Worm (Caenorhabditis elegans) whole organism, L4 larva: ENCODE data around the gene srv-13.

Experiments used
- aly-2 ChIP-seq: sonication (generic microtip); optimal IDR thresholded peaks from 2 replicates; lab custom pipeline; 2018; ENCODE audit warnings: missing biosample characterization, missing genetic modification characterization
- lin-1 ChIP-seq: fragments of 200-800 bp; sonication (Bioruptor generic); IDR thresholded peaks from 2 replicates; pipeline ENCODE4 v1.3.6; 2022; ENCODE audit warnings: missing genetic modification reagents, missing genetic modification characterization, missing compliant biosample characterization
- pha-4 ChIP-seq, 2 experiments: fragments of 150-350 bp in 1 of 2; fragments of 200-800 bp in 1 of 2; sonication (Bioruptor generic) in 1 of 2; IDR thresholded peaks in 1 of 2; optimal IDR thresholded peaks in 1 of 2; 2 replicates each; pipeline versions ENCODE4 v1.3.6 to Lab custom; 2014 to 2022; ENCODE audit warnings: missing genetic modification characterization in 2 of 2, missing genetic modification reagents in 2 of 2, missing biosample characterization in 1 of 2, missing compliant biosample characterization in 1 of 2
- snpc-1.2 ChIP-seq: fragments of 200-800 bp; sonication (Bioruptor generic); IDR thresholded peaks from 2 replicates; pipeline ENCODE4 v1.3.6; 2022; ENCODE audit warnings: missing genetic modification reagents, missing genetic modification characterization, missing compliant biosample characterization
- zag-1 ChIP-seq: fragments of 150-350 bp; optimal IDR thresholded peaks from 2 replicates; lab custom pipeline; 2014; ENCODE audit warnings: missing biosample characterization, missing genetic modification characterization

ce11 chrIV:6376473-6377115 lies 28.4 kb upstream of the srv-13 start, which contains the start of the genes hrpf-2 and bli-6:
- no peak for TF ChIP-seq pha-4 (GFP tag; IDR thresholded peaks at IDR 0.05; lab: Robert Waterston, UW)
- TF ChIP-seq pha-4 (tag; optimal IDR thresholded peaks at IDR 0.05; lab: Kevin White, UChicago) = peak; percentile 44
- peak; percentile 75 for TF ChIP-seq snpc-1.2
- TF ChIP-seq zag-1 = no peak
- TF ChIP-seq lin-1 (GFP tag; lab: Robert Waterston, UW) = no peak
- TF ChIP-seq aly-2 (tag; lab: Kevin White, UChicago) = no peak
